Fruit fly (Drosophila melanogaster): ENCODE measurements around the gene Ack.

DNA sequence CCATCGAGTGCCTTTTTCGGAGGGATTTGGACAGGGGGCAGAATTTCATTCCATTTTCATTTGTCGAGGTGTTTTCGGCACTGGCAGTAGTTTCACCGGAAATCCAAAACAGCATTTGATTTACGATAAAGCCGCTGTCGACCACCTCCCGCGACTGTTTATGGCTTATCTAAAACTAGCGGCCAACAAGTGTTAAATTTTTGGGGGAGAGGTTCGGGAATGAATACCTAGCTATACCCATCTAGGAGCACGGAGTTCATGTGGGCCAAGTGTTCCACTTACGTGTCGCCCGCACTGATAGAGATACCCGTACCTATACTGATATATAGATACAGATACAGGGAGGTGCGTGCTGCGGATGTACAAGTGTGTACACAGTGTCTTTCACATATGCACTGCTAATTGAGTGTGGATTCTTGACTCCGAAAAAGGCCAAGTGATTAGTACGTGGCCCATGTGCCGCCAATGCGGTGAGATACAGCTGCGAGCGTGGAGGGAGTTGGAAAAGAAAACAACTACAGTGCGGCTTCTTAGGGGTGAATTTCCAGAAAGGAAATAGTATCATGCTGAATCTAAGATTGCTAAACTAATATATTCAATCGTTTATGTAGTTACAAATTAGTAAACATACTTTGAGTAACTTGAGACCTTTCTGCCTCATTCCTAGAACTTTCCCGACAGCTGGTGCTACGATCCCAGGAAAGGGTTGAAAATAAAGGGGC is 11.8 kb downstream of the Ack start:
- TF ChIP-seq CTCF (optimal IDR thresholded peaks at IDR 0.05) = no peak
- no peak for TF ChIP-seq CG8478 (optimal IDR thresholded peaks at IDR 0.05)

Measured in S2 (cell line).